Fruit fly (Drosophila melanogaster): ENCODE data around the gene CG10553.
A peak's percentile ranks its signal among the peaks of the same experiment; 100 is the strongest.

The CG10553 gene

DNA sequence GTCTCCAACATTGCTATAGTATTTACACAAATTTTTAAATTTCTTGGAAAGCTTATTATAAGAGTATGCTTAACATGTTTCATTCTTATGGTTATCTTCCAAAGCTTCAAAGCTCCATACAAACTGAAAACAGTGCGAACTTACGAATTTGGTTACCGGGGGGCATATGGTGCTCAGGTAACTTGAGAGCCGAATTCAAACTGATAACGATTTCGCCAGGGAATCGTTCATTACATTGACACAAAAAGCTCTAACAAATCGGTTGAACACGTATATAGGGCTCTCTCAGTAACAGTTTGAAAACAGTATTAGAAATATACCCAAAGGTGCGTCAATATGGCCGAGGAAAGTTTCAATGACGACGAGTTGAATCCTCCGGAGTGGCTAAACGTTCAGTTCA, 17.3 kb downstream of the CG10553 start, which contains the start of gene CG13659:
Gene CG13659, plus strand, starts transcription at position 317 of the 400 bp plus-strand sequence.
- TF ChIP-seq vri (GFP tag; optimal IDR thresholded peaks at IDR 0.05): peak; percentile 3
- TF ChIP-seq CG3032 (tag; optimal IDR thresholded peaks at IDR 0.05): no peak

DNA sequence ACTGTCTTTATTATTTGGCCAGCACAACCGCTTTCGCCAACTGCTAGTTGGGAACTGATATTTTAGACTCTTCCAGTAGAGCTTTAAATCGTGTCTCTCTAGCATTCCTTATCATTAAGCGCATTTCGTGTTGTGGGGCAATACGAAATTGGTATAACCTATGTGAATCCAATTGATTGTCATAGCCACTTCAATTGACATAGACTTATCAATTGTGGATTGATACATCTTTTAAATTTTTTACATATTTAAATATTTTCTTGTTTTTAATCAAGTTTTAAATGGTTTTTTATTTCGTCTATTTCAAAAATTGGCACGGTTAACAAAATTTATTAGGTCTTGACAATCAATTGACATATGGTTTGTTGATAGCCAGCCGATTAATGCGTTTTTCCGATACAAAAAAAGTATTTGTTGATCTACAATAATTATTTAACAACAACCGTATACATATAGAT, 18.4 kb downstream of the CG10553 start, which contains the start of gene CG31288:
Gene CG31288, minus strand, starts transcription at position 51 of the 458 bp plus-strand sequence.
- TF ChIP-seq Blimp-1 (GFP tag; optimal IDR thresholded peaks at IDR 0.05): no peak
- no peak for TF ChIP-seq CG6163 (GFP tag; IDR thresholded peaks at IDR 0.05)
- TF ChIP-seq CG9139 (GFP tag; optimal IDR thresholded peaks at IDR 0.05): no peak
- TF ChIP-seq CG8632 (GFP tag; optimal IDR thresholded peaks at IDR 0.05): no peak
- TF ChIP-seq CG8119 (GFP tag; IDR thresholded peaks at IDR 0.05): no peak
- TF ChIP-seq fd85E (GFP tag; optimal IDR thresholded peaks at IDR 0.05): no peak
- no peak for TF ChIP-seq vri (GFP tag; optimal IDR thresholded peaks at IDR 0.05)
- TF ChIP-seq Sox102F (GFP tag; optimal IDR thresholded peaks at IDR 0.05): no peak
- no peak for TF ChIP-seq Eip78C (GFP tag)
- TF ChIP-seq salr (GFP tag; optimal IDR thresholded peaks at IDR 0.05): no peak
- TF ChIP-seq fd59A (GFP tag; optimal IDR thresholded peaks at IDR 0.05): no peak

DNA sequence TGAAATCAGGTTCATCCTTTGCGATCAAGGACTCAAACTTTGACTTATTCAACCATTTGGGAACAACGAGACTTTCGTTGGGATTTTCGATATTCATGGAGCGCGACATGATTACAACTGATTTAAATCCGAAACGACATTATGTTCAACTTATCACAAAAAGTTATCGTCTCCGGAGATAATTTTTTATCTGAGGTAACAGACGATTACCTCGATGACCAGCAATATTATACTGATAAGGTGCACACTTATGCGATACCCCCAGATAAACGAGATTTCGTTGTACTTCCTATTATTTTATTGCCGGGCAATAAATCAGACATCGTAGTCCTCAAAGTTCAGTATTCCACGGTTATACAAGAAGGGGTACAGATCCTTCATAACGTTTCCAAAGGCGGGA, 20.2 kb downstream of the CG10553 start, which contains the start of gene CG31097:
Gene CG31097, minus strand, starts transcription at position 101 of the 400 bp plus-strand sequence.
- no peak for TF ChIP-seq CG8632 (GFP tag; optimal IDR thresholded peaks at IDR 0.05)

DNA sequence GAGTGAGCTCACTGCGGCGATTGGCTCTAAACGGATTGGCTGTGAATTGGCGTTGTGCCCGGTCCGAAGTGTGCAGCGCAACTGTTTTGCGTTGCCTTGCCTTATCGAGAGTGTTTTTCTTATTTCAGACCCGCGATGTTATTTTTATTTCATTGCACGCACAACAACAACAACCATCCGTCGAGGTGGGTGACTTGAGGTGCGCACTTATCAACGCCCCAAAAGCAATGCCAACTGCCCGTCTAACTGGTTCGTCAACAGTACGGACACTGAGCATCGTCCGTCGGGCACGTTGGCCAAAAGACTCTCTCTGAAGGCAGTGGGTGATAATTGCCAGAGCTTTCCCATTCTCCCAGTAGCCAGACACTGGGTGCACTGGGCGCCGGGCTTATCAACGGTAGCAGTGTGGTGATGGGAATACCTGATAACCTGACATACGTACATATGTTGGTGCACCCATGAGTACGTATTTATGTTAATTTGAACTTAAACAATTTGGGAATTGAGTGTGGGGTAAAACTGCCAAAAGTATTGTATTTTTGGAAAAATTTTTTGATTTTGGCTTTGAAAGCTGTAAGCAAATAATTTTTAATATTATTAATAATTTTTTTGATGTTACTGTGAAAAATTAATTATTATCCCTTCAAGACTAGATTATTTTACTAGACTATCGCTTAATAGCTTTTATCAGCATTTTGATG, 22.4 kb downstream of the CG10553 start, which contains the start of gene CG31102:
Gene CG31102, minus strand, starts transcription at position 275 of the 701 bp plus-strand sequence.
- TF ChIP-seq CG6276 (GFP tag; optimal IDR thresholded peaks at IDR 0.05) (peak; percentile 21), ss (GFP tag; optimal IDR thresholded peaks at IDR 0.05) (peak in 1 of 2 experiments; percentile 4), esn (GFP tag; optimal IDR thresholded peaks at IDR 0.05) (peak; percentile 5), svp (GFP tag) (peak; percentile 90), CG6808 (GFP tag; optimal IDR thresholded peaks at IDR 0.05) (no peak), vri (GFP tag; optimal IDR thresholded peaks at IDR 0.05) (peak; percentile 79)

DNA sequence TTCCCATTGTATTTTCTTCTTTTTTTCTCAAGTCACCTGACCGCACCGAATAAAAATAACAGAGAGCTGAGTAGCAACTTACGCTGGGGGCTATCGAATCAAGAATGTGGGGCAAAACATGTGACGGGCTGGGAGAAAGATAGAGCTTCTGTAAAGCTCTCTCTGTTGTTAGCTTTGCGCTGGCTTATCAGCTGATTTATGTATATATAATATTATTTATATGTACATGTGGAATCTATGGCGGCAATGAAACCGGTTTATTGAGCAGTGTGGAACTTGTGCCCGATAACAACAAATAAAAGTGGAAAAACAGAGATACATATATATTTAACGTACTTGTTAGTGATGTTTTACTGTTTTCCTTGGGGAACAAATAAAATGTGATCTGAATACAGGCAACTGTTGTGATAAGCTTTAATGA, 25.0 kb downstream of the CG10553 start, which contains the start of gene CG31098:
Gene CG31098, minus strand, starts transcription at position 114 of the 421 bp plus-strand sequence.
- TF ChIP-seq Eip93F (GFP tag; optimal IDR thresholded peaks at IDR 0.05) (peak; percentile 25), CG16779 (tag; optimal IDR thresholded peaks at IDR 0.05) (peak; percentile 55), CG6854 (GFP tag; optimal IDR thresholded peaks at IDR 0.05) (no peak), Sox102F (GFP tag; optimal IDR thresholded peaks at IDR 0.05) (peak; percentile 3), fkh (GFP tag; optimal IDR thresholded peaks at IDR 0.05) (peak; percentile 75), Lpt (GFP tag; optimal IDR thresholded peaks at IDR 0.05) (no peak), CG6276 (GFP tag; optimal IDR thresholded peaks at IDR 0.05) (peak; percentile 32), Eip78C (GFP tag) (peak; percentile 77), vri (GFP tag; optimal IDR thresholded peaks at IDR 0.05) (peak; percentile 33)

DNA sequence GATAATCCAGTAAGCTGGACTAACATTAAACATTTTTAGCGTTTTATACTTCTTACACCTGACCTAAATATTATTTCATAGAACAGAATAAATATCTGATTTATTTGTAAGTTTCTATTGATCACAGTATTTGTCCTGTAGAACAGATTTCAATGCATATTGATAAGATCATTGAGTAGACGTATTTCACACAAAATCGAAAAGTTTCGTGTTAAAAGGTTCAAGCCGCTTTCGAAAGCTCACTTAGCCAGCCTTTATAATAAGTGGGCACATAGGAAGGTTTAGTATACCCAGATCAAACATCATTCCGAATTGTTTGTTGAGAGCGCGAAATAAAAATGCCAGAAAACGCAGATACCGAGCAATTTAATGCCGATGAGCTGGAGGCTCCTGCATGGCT, 28.3 kb downstream of the CG10553 start, which contains the start of gene CG11893:
Gene CG11893, plus strand, starts transcription at position 301 of the 400 bp plus-strand sequence.
- TF ChIP-seq CG6163 (GFP tag; IDR thresholded peaks at IDR 0.05) (no peak), CG11762 (GFP tag; optimal IDR thresholded peaks at IDR 0.05; ENCODE audit: insufficient read depth) (no peak), ss (GFP tag; optimal IDR thresholded peaks at IDR 0.05) (no peak), fd59A (GFP tag; optimal IDR thresholded peaks at IDR 0.05) (no peak), Hr38 (GFP tag; optimal IDR thresholded peaks at IDR 0.05) (no peak), CG1621 (tag; optimal IDR thresholded peaks at IDR 0.05) (no peak), pdm3 (GFP tag; optimal IDR thresholded peaks at IDR 0.05) (no peak), eg (GFP tag; IDR thresholded peaks at IDR 0.05) (no peak), Sox15 (GFP tag; optimal IDR thresholded peaks at IDR 0.05) (no peak), CG6854 (GFP tag; optimal IDR thresholded peaks at IDR 0.05) (no peak), spab (GFP tag; optimal IDR thresholded peaks at IDR 0.05) (no peak), dsx (GFP tag; optimal IDR thresholded peaks at IDR 0.05; ENCODE audit: poor library complexity, severe bottlenecking) (no peak), topi (GFP tag; optimal IDR thresholded peaks at IDR 0.05) (no peak), OdsH (GFP tag; optimal IDR thresholded peaks at IDR 0.05) (no peak), svp (GFP tag) (no peak), CG10631 (GFP tag; optimal IDR thresholded peaks at IDR 0.05) (no peak), CG3919 (GFP tag; optimal IDR thresholded peaks at IDR 0.05) (no peak)
